Worm (Caenorhabditis elegans): ENCODE results near the gene trx-1.

trx-1 gene

DNA sequence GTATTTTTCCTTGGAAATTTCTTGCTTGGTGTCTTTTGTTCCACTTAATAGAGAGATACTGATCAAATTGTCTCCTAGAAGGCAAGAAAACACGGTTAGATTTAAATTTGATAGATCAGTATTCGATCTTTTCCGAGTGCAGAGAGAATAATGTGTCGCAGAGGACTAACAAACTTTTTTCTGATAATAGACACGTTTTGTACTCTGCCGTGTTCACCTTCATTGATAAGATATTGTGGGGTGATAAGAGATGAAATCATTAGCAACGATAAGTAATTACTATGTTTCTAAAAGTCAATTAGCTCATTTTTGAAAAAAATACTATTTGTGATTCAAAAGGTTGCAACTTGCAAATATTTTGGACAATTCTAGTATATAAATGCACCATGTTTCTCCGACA, 23.3 kb upstream of the trx-1 start:
- no peak for TF ChIP-seq skn-1 (tag; optimal IDR thresholded peaks at IDR 0.05)
- peak; percentile 22 for TF ChIP-seq jun-1 (tag; optimal IDR thresholded peaks at IDR 0.05)
- peak; percentile 89 for TF ChIP-seq pqm-1 (tag; optimal IDR thresholded peaks at IDR 0.05)
- no peak for TF ChIP-seq lin-15B (tag; optimal IDR thresholded peaks at IDR 0.05)
- no peak for TF ChIP-seq nhr-28 (tag; optimal IDR thresholded peaks at IDR 0.05)
- TF ChIP-seq ceh-28 (tag; optimal IDR thresholded peaks at IDR 0.05) = no peak
- TF ChIP-seq nhr-25 (tag; optimal IDR thresholded peaks at IDR 0.05) = peak; percentile 25
- TF ChIP-seq tbx-2 (tag; optimal IDR thresholded peaks at IDR 0.05) = no peak
- TF ChIP-seq egl-27 (tag; optimal IDR thresholded peaks at IDR 0.05) = no peak
- TF ChIP-seq nhr-23 (tag; optimal IDR thresholded peaks at IDR 0.05) = peak; percentile 53
- no peak for TF ChIP-seq lsy-12 (tag; optimal IDR thresholded peaks at IDR 0.05)
- no peak for TF ChIP-seq unc-62 (GFP tag; optimal IDR thresholded peaks at IDR 0.05)
- TF ChIP-seq elt-2 (tag; optimal IDR thresholded peaks at IDR 0.05) = peak; percentile 89
- peak; percentile 41 for TF ChIP-seq elt-1 (tag; optimal IDR thresholded peaks at IDR 0.05)
- TF ChIP-seq zag-1 (tag; optimal IDR thresholded peaks at IDR 0.05) = no peak
- peak; percentile 45 for TF ChIP-seq nhr-43 (tag; optimal IDR thresholded peaks at IDR 0.05; ENCODE audit: poor library complexity, severe bottlenecking)
- TF ChIP-seq nhr-67 (tag; optimal IDR thresholded peaks at IDR 0.05) = no peak
- peak in 2 of 3 experiments; percentile 89 to 90 for TF ChIP-seq elt-3 (tag; optimal IDR thresholded peaks at IDR 0.05)

- TF ChIP-seq ceh-82 (tag; optimal IDR thresholded peaks at IDR 0.05) = no peak
- TF ChIP-seq snpc-4 (tag; optimal IDR thresholded peaks at IDR 0.05) = no peak
- no peak for TF ChIP-seq elt-1 (tag; optimal IDR thresholded peaks at IDR 0.05)
- TF ChIP-seq R02D3.7 (tag; optimal IDR thresholded peaks at IDR 0.05) = no peak
- no peak for TF ChIP-seq jun-1 (tag; optimal IDR thresholded peaks at IDR 0.05)
- TF ChIP-seq daf-12 (tag; optimal IDR thresholded peaks at IDR 0.05) = no peak
- peak; percentile 12 for TF ChIP-seq nhr-23 (tag; optimal IDR thresholded peaks at IDR 0.05)
- no peak for TF ChIP-seq ceh-9 (tag; optimal IDR thresholded peaks at IDR 0.05)
- TF ChIP-seq egl-5 (tag; optimal IDR thresholded peaks at IDR 0.05) = no peak
- TF ChIP-seq eor-1 (tag; optimal IDR thresholded peaks at IDR 0.05) = no peak
- peak; percentile 63 for TF ChIP-seq nhr-43 (tag; optimal IDR thresholded peaks at IDR 0.05; ENCODE audit: poor library complexity, severe bottlenecking)
- no peak for TF ChIP-seq skn-1 (tag; optimal IDR thresholded peaks at IDR 0.05)
Measured at ce11 chrII:7776232-7776631, 22.8 kb upstream of the trx-1 start.

ce11 chrII:7773427-7773993, 20.1 kb upstream of the trx-1 start:
- TF ChIP-seq elt-2 (tag; optimal IDR thresholded peaks at IDR 0.05) = peak; percentile 15
- TF ChIP-seq ceh-9 (tag; optimal IDR thresholded peaks at IDR 0.05) = no peak
- TF ChIP-seq ceh-16 (tag; optimal IDR thresholded peaks at IDR 0.05) = no peak
- TF ChIP-seq fkh-10 (GFP tag; optimal IDR thresholded peaks at IDR 0.05) = no peak
- no peak for TF ChIP-seq nhr-237 (tag; optimal IDR thresholded peaks at IDR 0.05)
- peak; percentile 52 for TF ChIP-seq ama-1 (optimal IDR thresholded peaks at IDR 0.05)
- no peak for TF ChIP-seq nhr-77 (tag; optimal IDR thresholded peaks at IDR 0.05)
- TF ChIP-seq nhr-43 (tag; optimal IDR thresholded peaks at IDR 0.05; ENCODE audit: poor library complexity, severe bottlenecking) = peak; percentile 88
- TF ChIP-seq ztf-11 (tag; optimal IDR thresholded peaks at IDR 0.05) = no peak
- peak; percentile 50 for TF ChIP-seq tbx-2 (tag; optimal IDR thresholded peaks at IDR 0.05)
- peak in 1 of 3 experiments; percentile 15 for TF ChIP-seq elt-3 (tag; optimal IDR thresholded peaks at IDR 0.05)
- TF ChIP-seq R02D3.7 (tag; optimal IDR thresholded peaks at IDR 0.05) = no peak

- TF ChIP-seq nhr-11 (tag; optimal IDR thresholded peaks at IDR 0.05) (no peak), aly-2 (tag; optimal IDR thresholded peaks at IDR 0.05) (no peak), nhr-23 (tag; optimal IDR thresholded peaks at IDR 0.05) (no peak), nhr-76 (tag; optimal IDR thresholded peaks at IDR 0.05) (no peak), nhr-12 (tag; optimal IDR thresholded peaks at IDR 0.05) (no peak), ceh-16 (tag; optimal IDR thresholded peaks at IDR 0.05) (no peak), elt-2 (tag; optimal IDR thresholded peaks at IDR 0.05) (no peak), nhr-28 (tag; optimal IDR thresholded peaks at IDR 0.05) (no peak), nhr-43 (tag; optimal IDR thresholded peaks at IDR 0.05; ENCODE audit: poor library complexity, severe bottlenecking) (no peak), elt-3 (tag; optimal IDR thresholded peaks at IDR 0.05) (no peak), unc-62 (GFP tag; optimal IDR thresholded peaks at IDR 0.05) (no peak), ZK546.5 (tag; optimal IDR thresholded peaks at IDR 0.05) (no peak), mml-1 (tag; optimal IDR thresholded peaks at IDR 0.05) (no peak), ceh-82 (tag; optimal IDR thresholded peaks at IDR 0.05) (no peak), skn-1 (tag; optimal IDR thresholded peaks at IDR 0.05) (no peak)
Measured at ce11 chrII:7772411-7772810, 19.0 kb upstream of the trx-1 start, which contains the start of gene C06A8.6. C06A8.6 (plus strand) TSS chrII:7772499.

Data from whole organism, L3 larva.